Worm (Caenorhabditis elegans) whole organism, mixed stage, embryonic: ENCODE measurements around the gene F42E8.1.
A peak's percentile ranks its signal among the peaks of the same experiment; 100 is the strongest.

Experiments
- M03D4.4 ChIP-seq: sonication (generic microtip); optimal IDR thresholded peaks from 2 replicates; lab custom pipeline; 2017; ENCODE audit warnings: mild to moderate bottlenecking, missing genetic modification characterization, missing compliant biosample characterization
- bed-3 ChIP-seq: fragments of 200-800 bp; sonication (Bioruptor generic); optimal IDR thresholded peaks from 3 replicates; lab custom pipeline; 2018; ENCODE audit warnings: mild to moderate bottlenecking, missing genetic modification characterization, moderate library complexity, missing compliant biosample characterization
- blmp-1 ChIP-seq: fragments of 150-350 bp; optimal IDR thresholded peaks from 2 replicates; lab custom pipeline; 2014; ENCODE audit warnings: missing biosample characterization, missing genetic modification characterization
- ceh-39 ChIP-seq: fragments of 150-350 bp; optimal IDR thresholded peaks from 2 replicates; lab custom pipeline; 2014; ENCODE audit warnings: missing biosample characterization, missing genetic modification characterization
- ceh-43 ChIP-seq: fragments of 200-800 bp; sonication (Bioruptor generic); optimal IDR thresholded peaks from 2 replicates; lab custom pipeline; 2018; ENCODE audit warnings: mild to moderate bottlenecking, missing genetic modification characterization, moderate library complexity, missing compliant biosample characterization
- ceh-83 ChIP-seq: fragments of 200-800 bp; sonication (Bioruptor generic); optimal IDR thresholded peaks from 2 replicates; lab custom pipeline; 2018; ENCODE audit warnings: mild to moderate bottlenecking, missing genetic modification characterization, missing compliant biosample characterization
- ces-1 ChIP-seq: fragments of 150-350 bp; optimal IDR thresholded peaks from 2 replicates; lab custom pipeline; 2014; ENCODE audit warnings: missing biosample characterization, missing genetic modification reagents, missing genetic modification characterization
- cnd-1 ChIP-seq: fragments of 200-800 bp; sonication (Bioruptor generic); optimal IDR thresholded peaks from 2 replicates; lab custom pipeline; 2018; ENCODE audit warnings: mild to moderate bottlenecking, missing genetic modification characterization, missing compliant biosample characterization
- drap-1 ChIP-seq: fragments of 200-800 bp; sonication (Bioruptor generic); optimal IDR thresholded peaks from 3 replicates; lab custom pipeline; 2018; ENCODE audit warnings: mild to moderate bottlenecking, missing genetic modification characterization, missing compliant biosample characterization
- elt-1 ChIP-seq: sonication (generic microtip); optimal IDR thresholded peaks from 2 replicates; lab custom pipeline; 2017; ENCODE audit warnings: missing genetic modification characterization, mild to moderate bottlenecking, missing compliant biosample characterization, antibody characterized with exemption, moderate library complexity, borderline replicate concordance; ENCODE audit not compliant: insufficient read depth
- elt-3 ChIP-seq: fragments of 150-350 bp; optimal IDR thresholded peaks from 2 replicates; lab custom pipeline; 2014; ENCODE audit warnings: missing biosample characterization, missing genetic modification characterization
- flh-1 ChIP-seq: fragments of 200-800 bp; sonication (Bioruptor generic); optimal IDR thresholded peaks from 2 replicates; lab custom pipeline; 2018; ENCODE audit warnings: mild to moderate bottlenecking, missing genetic modification characterization, moderate library complexity, missing compliant biosample characterization
- ham-2 ChIP-seq: fragments of 200-800 bp; sonication (Bioruptor generic); optimal IDR thresholded peaks from 2 replicates; lab custom pipeline; 2018; ENCODE audit warnings: mild to moderate bottlenecking, missing genetic modification characterization, missing compliant biosample characterization
- hlh-1 ChIP-seq: fragments of 150-350 bp; optimal IDR thresholded peaks from 2 replicates; lab custom pipeline; 2014; ENCODE audit warnings: missing biosample characterization, missing genetic modification reagents, missing genetic modification characterization
- lin-13 ChIP-seq: fragments of 150-350 bp; optimal IDR thresholded peaks from 2 replicates; lab custom pipeline; 2014; ENCODE audit warnings: missing biosample characterization, missing genetic modification characterization
- lin-32 ChIP-seq: fragments of 200-800 bp; sonication (Bioruptor generic); optimal IDR thresholded peaks from 2 replicates; lab custom pipeline; 2018; ENCODE audit warnings: mild to moderate bottlenecking, missing genetic modification characterization, missing compliant biosample characterization
- lsy-2 ChIP-seq: fragments of 150-350 bp; optimal IDR thresholded peaks from 2 replicates; lab custom pipeline; 2014; ENCODE audit warnings: missing biosample characterization, missing genetic modification characterization
- mab-5 ChIP-seq: fragments of 150-350 bp; optimal IDR thresholded peaks from 2 replicates; lab custom pipeline; 2014; ENCODE audit warnings: missing biosample characterization, missing genetic modification characterization
- mep-1 ChIP-seq: fragments of 150-350 bp; optimal IDR thresholded peaks from 2 replicates; lab custom pipeline; 2017; ENCODE audit warnings: missing biosample characterization, missing genetic modification reagents, missing genetic modification characterization, inconsistent platforms
- mls-2 ChIP-seq: sonication (generic microtip); optimal IDR thresholded peaks from 2 replicates; lab custom pipeline; 2016; ENCODE audit warnings: mild to moderate bottlenecking, missing genetic modification characterization, moderate library complexity, missing compliant biosample characterization
- nhr-12 ChIP-seq: fragments of 150-350 bp; optimal IDR thresholded peaks from 2 replicates; lab custom pipeline; 2014; ENCODE audit warnings: missing biosample characterization, missing genetic modification characterization
- nhr-2 ChIP-seq: fragments of 150-350 bp; optimal IDR thresholded peaks from 2 replicates; lab custom pipeline; 2014; ENCODE audit warnings: missing biosample characterization, missing genetic modification characterization
- nhr-237 ChIP-seq: fragments of 150-350 bp; optimal IDR thresholded peaks from 2 replicates; lab custom pipeline; 2014; ENCODE audit warnings: missing biosample characterization, missing genetic modification characterization
- nhr-28 ChIP-seq: fragments of 150-350 bp; optimal IDR thresholded peaks from 2 replicates; lab custom pipeline; 2014; ENCODE audit warnings: missing biosample characterization, missing genetic modification characterization
- nhr-76 ChIP-seq: sonication (generic microtip); optimal IDR thresholded peaks from 2 replicates; lab custom pipeline; 2017; ENCODE audit warnings: missing biosample characterization, missing genetic modification characterization
- pha-4 ChIP-seq: fragments of 150-350 bp; optimal IDR thresholded peaks from 2 replicates; lab custom pipeline; 2018; ENCODE audit warnings: missing biosample characterization, missing genetic modification reagents, missing genetic modification characterization
- sem-2 ChIP-seq: fragments of 200-800 bp; sonication (Bioruptor generic); optimal IDR thresholded peaks from 2 replicates; lab custom pipeline; 2018; ENCODE audit warnings: mild to moderate bottlenecking, missing genetic modification characterization, missing compliant biosample characterization
- snpc-4 ChIP-seq: fragments of 150-350 bp; optimal IDR thresholded peaks from 2 replicates; lab custom pipeline; 2014; ENCODE audit warnings: missing biosample characterization, missing genetic modification characterization
- sptf-1 ChIP-seq: sonication (generic microtip); optimal IDR thresholded peaks from 2 replicates; lab custom pipeline; 2017; ENCODE audit warnings: mild to moderate bottlenecking, missing genetic modification characterization, moderate library complexity, missing compliant biosample characterization
- tbx-8 ChIP-seq: fragments of 200-800 bp; sonication (Bioruptor generic); optimal IDR thresholded peaks from 2 replicates; lab custom pipeline; 2018; ENCODE audit warnings: mild to moderate bottlenecking, missing genetic modification characterization, moderate library complexity, missing compliant biosample characterization
- unc-120 ChIP-seq: sonication (generic microtip); optimal IDR thresholded peaks from 2 replicates; lab custom pipeline; 2017; ENCODE audit warnings: missing genetic modification characterization, missing compliant biosample characterization; ENCODE audit not compliant: poor library complexity, severe bottlenecking
- unc-39 ChIP-seq: fragments of 150-350 bp; optimal IDR thresholded peaks from 2 replicates; lab custom pipeline; 2014; ENCODE audit warnings: missing biosample characterization, missing genetic modification characterization
- unc-62 ChIP-seq: fragments of 150-350 bp; optimal IDR thresholded peaks from 2 replicates; lab custom pipeline; 2014; ENCODE audit warnings: missing biosample characterization, missing genetic modification reagents, missing genetic modification characterization
- zip-8 ChIP-seq: fragments of 150-350 bp; optimal IDR thresholded peaks from 2 replicates; lab custom pipeline; 2014; ENCODE audit warnings: missing biosample characterization, missing genetic modification characterization
- ztf-11 ChIP-seq: fragments of 150-350 bp; optimal IDR thresholded peaks from 2 replicates; lab custom pipeline; 2014; ENCODE audit warnings: missing biosample characterization, missing genetic modification characterization

F42E8.1 gene

ce11 chrV:13082442-13083126, 20.6 kb downstream of the F42E8.1 start, which contains the start of gene C34B4.2:
Gene C34B4.2 (plus strand): TSS chrV:13083055.
- TF ChIP-seq hlh-1 (tag; lab: Kevin White, UChicago) = peak; percentile 49
- TF ChIP-seq ham-2 (GFP tag; lab: Kevin White, UChicago) = no peak
- TF ChIP-seq lin-32 = no peak
- no peak for TF ChIP-seq lsy-2 (tag; lab: Kevin White, UChicago)
- TF ChIP-seq unc-62 (GFP tag; lab: Kevin White, UChicago) = no peak
- TF ChIP-seq unc-120 (tag; lab: Kevin White, UChicago) = peak; percentile 14
- TF ChIP-seq ztf-11 (tag; lab: Kevin White, UChicago) = no peak
- no peak for TF ChIP-seq nhr-2 (tag; lab: Kevin White, UChicago)
- TF ChIP-seq blmp-1 (tag; lab: Kevin White, UChicago) = no peak
- TF ChIP-seq ceh-43 (GFP tag; lab: Kevin White, UChicago) = no peak
- TF ChIP-seq M03D4.4 (tag; lab: Kevin White, UChicago) = no peak
- no peak for TF ChIP-seq tbx-8 (GFP tag; lab: Kevin White, UChicago)
- TF ChIP-seq nhr-237 = peak; percentile 44
- no peak for TF ChIP-seq ceh-39 (tag; lab: Kevin White, UChicago)
- no peak for TF ChIP-seq unc-39 (tag; lab: Kevin White, UChicago)
- TF ChIP-seq sptf-1 = no peak
- no peak for TF ChIP-seq mab-5 (tag; lab: Kevin White, UChicago)
- TF ChIP-seq nhr-28 = no peak
- no peak for TF ChIP-seq drap-1 (GFP tag; lab: Kevin White, UChicago)
- TF ChIP-seq pha-4 (tag; lab: Kevin White, UChicago) = peak; percentile 38
- no peak for TF ChIP-seq bed-3 (GFP tag; lab: Kevin White, UChicago)
- TF ChIP-seq elt-3 = no peak
- no peak for TF ChIP-seq lin-13 (tag; lab: Kevin White, UChicago)
- TF ChIP-seq snpc-4 (tag; lab: Kevin White, UChicago) = no peak
- no peak for TF ChIP-seq flh-1
- TF ChIP-seq cnd-1 (tag; lab: Kevin White, UChicago) = no peak
- TF ChIP-seq elt-1 = no peak
- TF ChIP-seq nhr-76 (tag; lab: Kevin White, UChicago) = no peak
- TF ChIP-seq ceh-83 (GFP tag; lab: Kevin White, UChicago) = no peak
- no peak for TF ChIP-seq sem-2 (GFP tag; lab: Kevin White, UChicago)
- TF ChIP-seq nhr-12 = no peak
- no peak for TF ChIP-seq mls-2 (tag; lab: Kevin White, UChicago)
- peak; percentile 43 for TF ChIP-seq zip-8 (tag; lab: Kevin White, UChicago)
- peak; percentile 12 for TF ChIP-seq ces-1 (GFP tag; lab: Kevin White, UChicago)
- TF ChIP-seq mep-1 (tag; lab: Kevin White, UChicago) = no peak

ce11 chrV:13083751-13084672, 22.1 kb downstream of the F42E8.1 start:
- TF ChIP-seq zip-8 (tag; lab: Kevin White, UChicago) (no peak), drap-1 (GFP tag; lab: Kevin White, UChicago) (no peak), M03D4.4 (tag; lab: Kevin White, UChicago) (no peak), nhr-12 (no peak), tbx-8 (GFP tag; lab: Kevin White, UChicago) (no peak), nhr-28 (no peak), snpc-4 (tag; lab: Kevin White, UChicago) (no peak), blmp-1 (tag; lab: Kevin White, UChicago) (no peak), mls-2 (tag; lab: Kevin White, UChicago) (no peak), ceh-83 (GFP tag; lab: Kevin White, UChicago) (no peak), ham-2 (GFP tag; lab: Kevin White, UChicago) (no peak), ceh-39 (tag; lab: Kevin White, UChicago) (no peak), sem-2 (GFP tag; lab: Kevin White, UChicago) (no peak), hlh-1 (tag; lab: Kevin White, UChicago) (no peak), mab-5 (tag; lab: Kevin White, UChicago) (no peak), unc-62 (GFP tag; lab: Kevin White, UChicago) (no peak), unc-120 (tag; lab: Kevin White, UChicago) (no peak), pha-4 (tag; lab: Kevin White, UChicago) (no peak), ztf-11 (tag; lab: Kevin White, UChicago) (no peak), elt-1 (no peak)
